Worm (Caenorhabditis elegans) whole organism, L4/young adult: ENCODE data around the gene K12D12.4.

Experiments
- W03F9.2 ChIP-seq: fragments of 150-350 bp; optimal IDR thresholded peaks from 2 replicates; lab custom pipeline; 2014; ENCODE audit warnings: missing biosample characterization, missing genetic modification characterization
- dao-5 ChIP-seq: sonication (generic microtip); optimal IDR thresholded peaks from 2 replicates; lab custom pipeline; 2016; ENCODE audit warnings: missing genotype, missing genetic modification characterization, moderate library complexity, missing compliant biosample characterization
- him-1 ChIP-seq: sonication (generic microtip); optimal IDR thresholded peaks from 2 replicates; lab custom pipeline; 2016; ENCODE audit warnings: missing genotype, missing genetic modification reagents, missing genetic modification characterization, missing compliant biosample characterization

DNA sequence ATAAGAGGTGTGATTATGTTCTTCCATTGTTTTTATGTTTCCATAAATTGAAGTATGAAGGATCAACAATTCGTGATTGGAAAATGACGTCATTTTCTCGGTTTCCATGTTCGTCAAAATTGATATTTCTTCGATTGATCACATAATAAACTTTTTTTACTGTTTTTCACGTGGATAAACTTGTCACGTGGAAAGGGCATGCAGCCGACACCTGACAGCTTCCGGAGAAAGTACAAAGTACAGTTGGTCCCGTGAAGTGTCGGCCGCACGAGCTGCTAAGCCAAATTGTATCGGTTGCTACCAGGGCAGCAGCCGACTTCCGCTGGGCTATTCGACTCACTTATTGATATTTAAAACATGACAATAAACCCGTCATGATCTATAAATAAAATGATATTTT, 23.9 kb downstream of the K12D12.4 start:
- TF ChIP-seq W03F9.2 (no peak), him-1 (no peak), dao-5 (tag; lab: Kevin White, UChicago) (no peak)
